Fruit fly (Drosophila melanogaster): Measurements from ENCODE around the gene CG4364.

DNA sequence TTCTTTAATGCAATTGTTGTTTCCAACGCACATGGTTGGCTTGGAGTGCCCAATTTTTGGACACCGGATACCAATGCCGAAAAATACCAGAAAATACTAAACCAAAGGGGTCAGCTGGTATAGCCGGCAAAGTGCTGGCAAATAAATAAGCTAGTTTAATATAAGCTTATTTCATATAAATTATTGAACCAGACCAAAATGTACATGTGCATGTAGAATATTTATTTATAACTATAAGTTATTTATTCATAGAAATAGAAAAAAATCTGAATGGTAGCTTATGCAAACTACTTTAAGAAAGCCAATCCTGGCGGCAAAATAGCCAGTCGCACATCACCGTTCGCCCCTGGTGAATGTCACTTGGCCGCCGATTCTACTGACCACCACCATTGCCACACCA is 10.6 kb downstream of the CG4364 start, which contains the start of gene pelo:
- TF ChIP-seq Abd-B (GFP tag; optimal IDR thresholded peaks at IDR 0.05) (no peak), sv (GFP tag; optimal IDR thresholded peaks at IDR 0.05) (peak; percentile 10), Hr78 (GFP tag; optimal IDR thresholded peaks at IDR 0.05) (no peak), jim (GFP tag; optimal IDR thresholded peaks at IDR 0.05) (no peak), psq (GFP tag; optimal IDR thresholded peaks at IDR 0.05) (peak; percentile 59), h (GFP tag; optimal IDR thresholded peaks at IDR 0.05) (peak; percentile 58), GATAd (GFP tag; optimal IDR thresholded peaks at IDR 0.05) (no peak), CG9705 (GFP tag; optimal IDR thresholded peaks at IDR 0.05) (peak; percentile 42), OdsH (GFP tag; optimal IDR thresholded peaks at IDR 0.05) (peak; percentile 66), br (GFP tag; optimal IDR thresholded peaks at IDR 0.05) (peak; percentile 48), ey (GFP tag; optimal IDR thresholded peaks at IDR 0.05) (peak; percentile 6), usp (GFP tag; optimal IDR thresholded peaks at IDR 0.05) (no peak), CG32264 (GFP tag; optimal IDR thresholded peaks at IDR 0.05) (no peak), Dfd (GFP tag; optimal IDR thresholded peaks at IDR 0.05) (no peak)
